Worm (Caenorhabditis elegans) whole organism, L3 larva: ENCODE results near the gene fnta-1.

Experiments used
- R02D3.7 ChIP-seq: fragments of 150-350 bp; optimal IDR thresholded peaks from 2 replicates; lab custom pipeline; 2014; ENCODE audit warnings: missing biosample characterization, missing genetic modification characterization
- aly-2 ChIP-seq: fragments of 150-350 bp; optimal IDR thresholded peaks from 2 replicates; lab custom pipeline; 2014; ENCODE audit warnings: missing biosample characterization, missing genetic modification characterization
- ama-1 ChIP-seq: fragments of 150-350 bp; optimal IDR thresholded peaks from 2 replicates; lab custom pipeline; 2018
- ceh-16 ChIP-seq: sonication (generic microtip); optimal IDR thresholded peaks from 2 replicates; lab custom pipeline; 2017; ENCODE audit warnings: missing biosample characterization, missing genetic modification characterization
- ceh-28 ChIP-seq: fragments of 150-350 bp; optimal IDR thresholded peaks from 2 replicates; lab custom pipeline; 2014; ENCODE audit warnings: missing biosample characterization, missing genetic modification reagents, missing genetic modification characterization
- ceh-82 ChIP-seq: fragments of 150-350 bp; optimal IDR thresholded peaks from 2 replicates; lab custom pipeline; 2014; ENCODE audit warnings: missing biosample characterization, missing genetic modification characterization
- ceh-9 ChIP-seq: sonication (generic microtip); optimal IDR thresholded peaks from 2 replicates; lab custom pipeline; 2018; ENCODE audit warnings: missing biosample characterization, missing genetic modification characterization
- egl-5 ChIP-seq: fragments of 150-350 bp; optimal IDR thresholded peaks from 2 replicates; lab custom pipeline; 2017; ENCODE audit warnings: missing biosample characterization, missing genetic modification reagents, missing genetic modification characterization, inconsistent platforms
- elt-2 ChIP-seq: sonication (generic microtip); optimal IDR thresholded peaks from 2 replicates; lab custom pipeline; 2016; ENCODE audit warnings: missing genetic modification reagents, mild to moderate bottlenecking, missing genetic modification characterization, missing compliant biosample characterization
- eor-1 ChIP-seq, 2 experiments: fragments of 150-350 bp; optimal IDR thresholded peaks; 2 replicates each; lab custom pipeline; 2014 to 2018; ENCODE audit warnings: missing biosample characterization in 2 of 2, missing genetic modification characterization in 2 of 2
- hmg-11 ChIP-seq: sonication (generic microtip); optimal IDR thresholded peaks from 2 replicates; lab custom pipeline; 2016; ENCODE audit warnings: missing genetic modification characterization, missing compliant biosample characterization
- jun-1 ChIP-seq: fragments of 150-350 bp; optimal IDR thresholded peaks from 2 replicates; lab custom pipeline; 2014; ENCODE audit warnings: missing biosample characterization, missing genetic modification reagents, missing genetic modification characterization
- lin-15B ChIP-seq: fragments of 150-350 bp; optimal IDR thresholded peaks from 2 replicates; lab custom pipeline; 2014; ENCODE audit warnings: missing biosample characterization, missing genetic modification characterization
- lin-39 ChIP-seq: fragments of 150-350 bp; optimal IDR thresholded peaks from 2 replicates; lab custom pipeline; 2018; ENCODE audit warnings: missing biosample characterization, missing genetic modification reagents, missing genetic modification characterization
- lsy-12 ChIP-seq: sonication (generic microtip); optimal IDR thresholded peaks from 2 replicates; lab custom pipeline; 2016; ENCODE audit warnings: mild to moderate bottlenecking, missing genetic modification characterization, missing compliant biosample characterization
- nfya-1 ChIP-seq: sonication (generic microtip); optimal IDR thresholded peaks from 2 replicates; lab custom pipeline; 2017; ENCODE audit warnings: missing genetic modification characterization, mild to moderate bottlenecking, missing compliant biosample characterization, antibody characterized with exemption, moderate library complexity; ENCODE audit not compliant: insufficient read depth
- nhr-12 ChIP-seq: fragments of 150-350 bp; optimal IDR thresholded peaks from 2 replicates; lab custom pipeline; 2014; ENCODE audit warnings: missing biosample characterization, missing genetic modification characterization
- nhr-23 ChIP-seq: fragments of 150-350 bp; optimal IDR thresholded peaks from 2 replicates; lab custom pipeline; 2014; ENCODE audit warnings: missing biosample characterization, missing genetic modification reagents, missing genetic modification characterization
- nhr-25 ChIP-seq: sonication (generic microtip); optimal IDR thresholded peaks from 2 replicates; lab custom pipeline; 2017; ENCODE audit warnings: missing biosample characterization, missing genetic modification characterization
- nhr-28 ChIP-seq: fragments of 150-350 bp; optimal IDR thresholded peaks from 2 replicates; lab custom pipeline; 2014; ENCODE audit warnings: missing biosample characterization, missing genetic modification characterization
- nhr-43 ChIP-seq: sonication (generic microtip); optimal IDR thresholded peaks from 2 replicates; lab custom pipeline; 2016; ENCODE audit warnings: mild to moderate bottlenecking, missing genetic modification characterization, missing compliant biosample characterization; ENCODE audit not compliant: poor library complexity, severe bottlenecking
- nhr-76 ChIP-seq: fragments of 150-350 bp; sonication (generic microtip); optimal IDR thresholded peaks from 5 replicates; lab custom pipeline; 2014; ENCODE audit warnings: missing biosample characterization, missing genetic modification characterization
- nhr-77 ChIP-seq: fragments of 150-350 bp; optimal IDR thresholded peaks from 2 replicates; lab custom pipeline; 2014; ENCODE audit warnings: missing biosample characterization, missing genetic modification characterization
- pha-4 ChIP-seq: fragments of 150-350 bp; optimal IDR thresholded peaks from 2 replicates; lab custom pipeline; 2014; ENCODE audit warnings: missing biosample characterization, missing genetic modification reagents, missing genetic modification characterization
- pqm-1 ChIP-seq: fragments of 150-350 bp; optimal IDR thresholded peaks from 2 replicates; lab custom pipeline; 2017; ENCODE audit warnings: missing biosample characterization, missing genetic modification characterization, inconsistent platforms
- skn-1 ChIP-seq: fragments of 150-350 bp; optimal IDR thresholded peaks from 2 replicates; lab custom pipeline; 2014; ENCODE audit warnings: missing biosample characterization, missing genetic modification characterization
- snpc-4 ChIP-seq: fragments of 150-350 bp; optimal IDR thresholded peaks from 2 replicates; lab custom pipeline; 2014; ENCODE audit warnings: missing biosample characterization, missing genetic modification characterization
- tbx-2 ChIP-seq: sonication (generic microtip); optimal IDR thresholded peaks from 2 replicates; lab custom pipeline; 2016; ENCODE audit warnings: mild to moderate bottlenecking, missing genetic modification characterization, missing compliant biosample characterization
- unc-39 ChIP-seq: sonication (generic microtip); optimal IDR thresholded peaks from 4 replicates; lab custom pipeline; 2017; ENCODE audit warnings: missing biosample characterization, missing genetic modification characterization
- zag-1 ChIP-seq: fragments of 150-350 bp; optimal IDR thresholded peaks from 2 replicates; lab custom pipeline; 2014; ENCODE audit warnings: missing biosample characterization, missing genetic modification characterization
- ztf-11 ChIP-seq: fragments of 150-350 bp; optimal IDR thresholded peaks from 2 replicates; lab custom pipeline; 2014; ENCODE audit warnings: missing biosample characterization, missing genetic modification characterization

fnta-1 gene

DNA sequence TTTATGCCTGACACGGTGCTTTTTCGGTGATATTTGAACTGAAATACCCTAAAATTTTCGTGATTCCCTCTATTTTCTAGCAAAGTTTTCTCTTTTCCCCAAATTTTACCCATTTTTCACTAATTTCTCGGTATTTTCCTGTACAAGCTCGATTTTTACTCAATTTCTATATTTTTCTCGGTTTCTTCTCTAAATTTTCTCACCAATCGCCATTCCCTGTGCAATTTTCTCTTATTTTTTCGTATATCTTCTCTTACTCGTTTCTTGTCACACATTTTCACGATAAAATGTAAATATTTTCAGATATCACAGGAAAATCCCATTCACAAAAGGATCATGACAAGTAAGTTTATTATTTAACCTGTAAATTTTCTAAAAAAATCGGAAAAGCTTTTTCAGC, 45.7 kb downstream of the fnta-1 start, which contains the start of gene csn-3:
TSS of gene csn-3 (plus strand) at position 301 of the 400 bp plus-strand sequence.
- TF ChIP-seq ceh-82 (tag; lab: Kevin White, UChicago): no peak
- no peak for TF ChIP-seq ceh-16 (tag; lab: Kevin White, UChicago)
- no peak for TF ChIP-seq tbx-2
- no peak for TF ChIP-seq aly-2 (tag; lab: Kevin White, UChicago)
- TF ChIP-seq egl-5 (tag; lab: Kevin White, UChicago): no peak
- TF ChIP-seq nhr-23 (tag; lab: Kevin White, UChicago): no peak
- TF ChIP-seq jun-1 (tag; lab: Kevin White, UChicago): no peak
- no peak for TF ChIP-seq ceh-28
- TF ChIP-seq nhr-77 (tag; lab: Kevin White, UChicago): no peak
- no peak for TF ChIP-seq ztf-11 (tag; lab: Kevin White, UChicago)
- TF ChIP-seq pqm-1 (tag; lab: Kevin White, UChicago): no peak
- no peak for TF ChIP-seq skn-1 (tag; lab: Kevin White, UChicago)
- no peak for TF ChIP-seq R02D3.7 (tag; lab: Kevin White, UChicago)
- TF ChIP-seq nhr-28 (tag; lab: Kevin White, UChicago): no peak
- no peak for TF ChIP-seq ama-1 (lab: Kevin White, UChicago)

DNA sequence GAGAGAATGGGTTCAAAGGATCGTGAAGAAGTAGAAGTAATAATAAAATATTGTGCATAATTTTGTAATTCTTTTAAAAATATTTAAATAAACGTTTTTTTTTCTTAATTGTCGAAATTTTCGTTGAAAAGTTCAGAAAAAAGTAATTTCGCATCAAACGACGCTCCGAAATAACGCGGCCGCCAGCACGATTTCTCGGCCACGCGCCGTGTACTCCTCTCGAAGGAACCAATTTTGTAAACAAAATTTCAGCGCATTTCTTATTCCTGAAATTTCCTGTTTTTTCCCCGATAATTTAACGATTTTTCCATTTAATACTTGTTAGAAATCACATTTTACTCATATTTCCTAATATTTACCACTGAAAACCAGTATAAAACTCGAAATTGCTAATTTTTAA, 48.1 kb downstream of the fnta-1 start, which contains the start of gene Y38C1AA.12:
TSS of gene Y38C1AA.12 (plus strand) at position 211 of the 400 bp plus-strand sequence.
- TF ChIP-seq nhr-12 (tag; lab: Kevin White, UChicago) (no peak), nhr-23 (tag; lab: Kevin White, UChicago) (peak; percentile 85), nfya-1 (tag; lab: Kevin White, UChicago) (peak; percentile 74), ztf-11 (tag; lab: Kevin White, UChicago) (no peak), hmg-11 (peak; percentile 64), R02D3.7 (tag; lab: Kevin White, UChicago) (peak; percentile 33), ceh-9 (no peak), tbx-2 (peak; percentile 32), nhr-76 (tag; lab: Kevin White, UChicago) (no peak), nhr-77 (tag; lab: Kevin White, UChicago) (peak; percentile 25), nhr-43 (tag; lab: Kevin White, UChicago) (peak; percentile 94), lin-39 (tag; lab: Kevin White, UChicago) (peak; percentile 64), eor-1 (tag; optimal IDR thresholded peaks at IDR 0.05; lab: Kevin White, UChicago) (peak in 1 of 2 experiments; percentile 36), nhr-25 (tag; lab: Kevin White, UChicago) (peak; percentile 53), snpc-4 (tag; lab: Kevin White, UChicago) (peak; percentile 86), lsy-12 (tag; lab: Kevin White, UChicago) (peak; percentile 65), elt-2 (tag; lab: Kevin White, UChicago) (peak; percentile 33), ceh-28 (no peak), lin-15B (tag; lab: Kevin White, UChicago) (peak; percentile 90), zag-1 (tag; lab: Kevin White, UChicago) (no peak), pqm-1 (tag; lab: Kevin White, UChicago) (peak; percentile 5), pha-4 (tag; lab: Kevin White, UChicago) (peak; percentile 95)

DNA sequence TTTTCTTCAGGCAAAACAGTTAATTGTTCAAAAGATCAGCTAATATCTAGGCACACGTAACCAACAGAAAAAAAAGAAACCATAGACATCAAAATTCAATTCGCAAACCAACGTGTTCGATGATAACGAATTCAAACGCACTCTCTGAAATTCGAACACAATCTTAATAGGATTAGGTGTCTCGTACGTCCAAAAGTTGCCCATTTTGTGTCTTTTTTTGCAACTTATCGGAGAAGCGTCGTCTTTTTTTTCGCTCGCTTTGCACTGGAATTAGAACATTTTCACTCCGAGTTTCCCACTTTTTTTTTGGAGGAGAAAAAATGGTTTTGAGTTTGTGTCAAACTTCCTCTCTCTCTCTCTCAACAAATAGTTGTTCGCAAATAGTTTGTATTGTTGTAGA, 51.0 kb downstream of the fnta-1 start:
- TF ChIP-seq unc-39 (tag; lab: Kevin White, UChicago) (no peak), pha-4 (tag; lab: Kevin White, UChicago) (peak; percentile 50), lin-15B (tag; lab: Kevin White, UChicago) (no peak), elt-2 (tag; lab: Kevin White, UChicago) (peak; percentile 37)
